Worm (Caenorhabditis elegans): ENCODE results near the gene T22D1.5.
A peak's percentile ranks its signal among the peaks of the same experiment; 100 is the strongest.

T22D1.5 gene

DNA sequence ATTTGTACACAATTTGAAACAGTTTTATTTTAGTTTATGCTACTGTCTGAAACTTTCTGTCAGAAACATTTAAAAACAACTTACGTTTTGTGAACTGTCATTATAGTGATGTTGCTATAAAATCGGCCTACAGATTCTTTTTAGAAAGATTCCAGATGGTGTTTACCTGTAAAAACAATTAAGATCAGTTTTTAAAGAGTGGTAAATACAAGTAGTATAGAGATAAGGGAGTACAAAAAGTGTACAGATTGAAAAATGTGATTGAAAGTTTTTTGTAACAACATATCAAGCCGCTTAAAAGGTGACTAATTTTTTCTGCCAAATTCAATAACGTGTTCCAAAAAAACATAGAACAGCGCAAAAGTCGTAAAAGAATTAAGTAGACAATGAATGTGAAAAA is 33.8 kb downstream of the T22D1.5 start, which contains the start of gene npr-12:
TSS of gene npr-12 (minus strand) at position 101 of the 400 bp plus-strand sequence.
- TF ChIP-seq ama-1 (optimal IDR thresholded peaks at IDR 0.05), result no peak
- TF ChIP-seq ztf-11 (tag; optimal IDR thresholded peaks at IDR 0.05), result no peak
- no peak for TF ChIP-seq F13H6.1 (tag; optimal IDR thresholded peaks at IDR 0.05)

DNA sequence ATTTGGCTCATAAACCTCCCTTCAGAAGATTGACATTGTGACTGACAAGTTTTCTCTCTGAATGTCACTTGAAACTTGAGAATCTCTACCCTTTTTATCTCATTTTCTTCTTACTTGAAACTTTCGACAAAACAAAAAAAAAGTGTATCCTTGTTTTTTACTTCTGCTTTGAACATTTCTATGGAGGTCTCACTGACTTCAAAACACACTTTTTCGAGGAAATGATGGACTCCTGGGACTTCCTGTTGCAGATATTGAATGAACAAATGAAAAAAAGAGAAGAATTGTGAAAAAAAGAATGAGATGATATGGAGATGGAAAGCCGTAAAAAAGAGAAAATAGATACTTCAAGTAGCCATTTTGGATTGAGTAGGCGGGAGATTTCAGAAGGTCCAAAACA is 37.4 kb downstream of the T22D1.5 start:
- TF ChIP-seq unc-39 (tag; optimal IDR thresholded peaks at IDR 0.05) (no peak), alr-1 (tag; optimal IDR thresholded peaks at IDR 0.05) (no peak), lsy-2 (tag; optimal IDR thresholded peaks at IDR 0.05) (no peak), skn-1 (tag; optimal IDR thresholded peaks at IDR 0.05) (no peak), crh-2 (tag; optimal IDR thresholded peaks at IDR 0.05) (no peak), elt-3 (tag; optimal IDR thresholded peaks at IDR 0.05) (no peak), sma-9 (GFP tag; optimal IDR thresholded peaks at IDR 0.05) (no peak), sma-9 (tag; optimal IDR thresholded peaks at IDR 0.05) (no peak), unc-55 (GFP tag; optimal IDR thresholded peaks at IDR 0.05) (no peak), ztf-4 (tag; optimal IDR thresholded peaks at IDR 0.05) (no peak), dmd-4 (tag; optimal IDR thresholded peaks at IDR 0.05) (no peak)

DNA sequence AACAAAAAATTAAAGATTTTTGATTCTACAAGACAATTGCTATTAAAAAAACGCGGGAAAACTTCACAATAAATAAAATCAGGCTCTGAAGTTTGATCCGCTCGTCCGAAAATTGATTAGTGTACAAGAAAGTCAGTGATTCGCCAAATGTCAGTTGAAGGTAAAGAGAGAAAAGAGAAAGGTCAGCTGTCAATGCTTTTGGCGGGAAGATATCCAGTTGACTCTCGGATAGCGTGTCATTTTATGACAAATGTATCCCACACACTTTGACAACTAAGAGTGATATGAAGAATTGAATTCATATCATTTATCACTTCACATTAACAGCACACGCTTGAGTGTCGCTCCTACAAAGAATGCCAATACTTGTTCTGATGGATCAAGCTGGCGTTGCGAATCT is 43.1 kb downstream of the T22D1.5 start:
- TF ChIP-seq F13H6.1 (tag; optimal IDR thresholded peaks at IDR 0.05), result peak; percentile 48
- TF ChIP-seq nhr-129 (tag; optimal IDR thresholded peaks at IDR 0.05), result no peak
- peak in 1 of 2 experiments; percentile 21 for TF ChIP-seq lsy-2 (tag; optimal IDR thresholded peaks at IDR 0.05)
- peak; percentile 18 for TF ChIP-seq sma-9 (GFP tag; optimal IDR thresholded peaks at IDR 0.05)
- no peak for TF ChIP-seq sma-9 (tag; optimal IDR thresholded peaks at IDR 0.05)
- no peak for TF ChIP-seq nhr-77 (tag; optimal IDR thresholded peaks at IDR 0.05)

DNA sequence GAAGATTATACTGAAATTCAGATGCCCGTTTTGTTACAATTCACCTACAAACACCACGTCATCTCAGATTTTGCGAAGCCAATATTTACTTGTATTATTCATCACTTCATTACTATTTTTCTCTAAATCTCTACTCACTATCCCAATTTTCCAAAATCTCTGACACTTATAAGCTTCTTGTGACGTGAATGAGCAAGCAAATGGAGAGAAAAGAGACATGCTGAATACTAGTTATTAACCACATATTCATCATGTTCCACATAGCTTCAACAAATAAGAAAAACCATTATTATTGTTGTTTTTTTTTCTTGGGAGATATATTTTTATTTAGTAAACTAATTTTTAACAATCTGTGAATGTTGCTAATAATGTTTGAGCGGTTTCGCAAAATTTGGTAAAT is 47.5 kb downstream of the T22D1.5 start:
- TF ChIP-seq ztf-4 (tag; optimal IDR thresholded peaks at IDR 0.05) (no peak), ceh-82 (tag; optimal IDR thresholded peaks at IDR 0.05) (no peak), F13H6.1 (tag; optimal IDR thresholded peaks at IDR 0.05) (no peak), nhr-77 (tag; optimal IDR thresholded peaks at IDR 0.05) (no peak), lsy-2 (tag; optimal IDR thresholded peaks at IDR 0.05) (no peak), lin-11 (tag; optimal IDR thresholded peaks at IDR 0.05) (no peak), aly-2 (tag; optimal IDR thresholded peaks at IDR 0.05) (no peak), zag-1 (tag; optimal IDR thresholded peaks at IDR 0.05) (no peak), dmd-4 (tag; optimal IDR thresholded peaks at IDR 0.05) (no peak), ama-1 (optimal IDR thresholded peaks at IDR 0.05) (no peak), sma-9 (GFP tag; optimal IDR thresholded peaks at IDR 0.05) (no peak), sma-9 (tag; optimal IDR thresholded peaks at IDR 0.05) (no peak), skn-1 (tag; optimal IDR thresholded peaks at IDR 0.05) (no peak)

DNA sequence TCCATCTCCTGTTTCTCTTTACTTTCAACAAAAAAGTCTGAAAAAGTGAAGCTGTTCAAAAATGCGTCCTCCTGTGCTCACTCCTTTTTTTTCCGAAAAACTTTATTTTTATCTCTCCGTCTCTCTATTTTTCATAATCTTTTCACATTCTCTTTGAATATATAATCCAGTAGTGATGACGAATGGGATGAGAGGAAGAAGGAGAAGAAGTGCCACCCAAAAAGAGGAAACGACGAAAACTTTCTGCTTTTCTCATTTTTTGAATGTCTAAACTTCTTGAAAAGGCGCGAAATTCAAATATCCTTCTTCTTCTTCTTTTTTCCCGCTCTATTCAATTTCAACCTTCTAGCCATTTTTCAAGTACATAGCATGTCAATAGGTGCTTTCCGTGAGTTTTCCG is 50.9 kb downstream of the T22D1.5 start:
- TF ChIP-seq R02D3.7 (tag; optimal IDR thresholded peaks at IDR 0.05), result no peak
- TF ChIP-seq unc-39 (tag; optimal IDR thresholded peaks at IDR 0.05), result no peak
- no peak for TF ChIP-seq egl-27 (tag; optimal IDR thresholded peaks at IDR 0.05)
- peak; percentile 15 for TF ChIP-seq F13H6.1 (tag; optimal IDR thresholded peaks at IDR 0.05)
- TF ChIP-seq nhr-11 (tag; optimal IDR thresholded peaks at IDR 0.05), result no peak
- TF ChIP-seq lsy-2 (tag; optimal IDR thresholded peaks at IDR 0.05), result peak in 1 of 2 experiments; percentile 37
- TF ChIP-seq unc-55 (GFP tag; optimal IDR thresholded peaks at IDR 0.05), result peak; percentile 88
- no peak for TF ChIP-seq nhr-25 (tag; optimal IDR thresholded peaks at IDR 0.05)
- no peak for TF ChIP-seq lin-13 (GFP tag; optimal IDR thresholded peaks at IDR 0.05)
- TF ChIP-seq Y55F3AM.14 (GFP tag; optimal IDR thresholded peaks at IDR 0.05), result no peak
- no peak for TF ChIP-seq lin-11 (tag; optimal IDR thresholded peaks at IDR 0.05)
- no peak for TF ChIP-seq alr-1 (tag; optimal IDR thresholded peaks at IDR 0.05)
- no peak for TF ChIP-seq zag-1 (tag; optimal IDR thresholded peaks at IDR 0.05)
- no peak for TF ChIP-seq nhr-6 (tag; optimal IDR thresholded peaks at IDR 0.05)
- TF ChIP-seq sma-9 (GFP tag; optimal IDR thresholded peaks at IDR 0.05), result peak; percentile 45
- no peak for TF ChIP-seq sma-9 (tag; optimal IDR thresholded peaks at IDR 0.05)
- no peak for TF ChIP-seq mdl-1 (tag; optimal IDR thresholded peaks at IDR 0.05)
- no peak for TF ChIP-seq nhr-237 (tag; optimal IDR thresholded peaks at IDR 0.05)
- no peak for TF ChIP-seq crh-2 (tag; optimal IDR thresholded peaks at IDR 0.05)
- TF ChIP-seq ZK546.5 (tag; optimal IDR thresholded peaks at IDR 0.05), result no peak
- no peak for TF ChIP-seq elt-1 (tag; optimal IDR thresholded peaks at IDR 0.05)
- TF ChIP-seq skn-1 (tag; optimal IDR thresholded peaks at IDR 0.05), result no peak
- TF ChIP-seq aly-2 (tag; optimal IDR thresholded peaks at IDR 0.05), result no peak
- no peak for TF ChIP-seq elt-3 (tag; optimal IDR thresholded peaks at IDR 0.05)
- TF ChIP-seq nhr-10 (tag; optimal IDR thresholded peaks at IDR 0.05), result no peak
- TF ChIP-seq lin-39 (tag; optimal IDR thresholded peaks at IDR 0.05), result no peak
- TF ChIP-seq C34F6.9 (tag; optimal IDR thresholded peaks at IDR 0.05), result peak; percentile 27
- TF ChIP-seq ama-1 (optimal IDR thresholded peaks at IDR 0.05), result no peak
- no peak for TF ChIP-seq mab-5 (tag; optimal IDR thresholded peaks at IDR 0.05)
